Worm (Caenorhabditis elegans) whole organism, L2 larva: ENCODE measurements around the gene T18D3.1.

Experiments
- C34F6.9 ChIP-seq: fragments of 150-350 bp; optimal IDR thresholded peaks from 2 replicates; lab custom pipeline; 2014; ENCODE audit warnings: missing biosample characterization, missing genetic modification characterization
- F13H6.1 ChIP-seq: sonication (generic microtip); optimal IDR thresholded peaks from 2 replicates; lab custom pipeline; 2016; ENCODE audit warnings: missing genetic modification characterization, missing compliant biosample characterization
- ZK546.5 ChIP-seq: sonication (generic microtip); optimal IDR thresholded peaks from 2 replicates; lab custom pipeline; 2017; ENCODE audit warnings: missing biosample characterization, missing genetic modification characterization
- alr-1 ChIP-seq: fragments of 150-350 bp; optimal IDR thresholded peaks from 2 replicates; lab custom pipeline; 2014; ENCODE audit warnings: missing biosample characterization, missing genetic modification characterization
- aly-2 ChIP-seq: fragments of 150-350 bp; optimal IDR thresholded peaks from 2 replicates; lab custom pipeline; 2014; ENCODE audit warnings: missing biosample characterization, missing genetic modification characterization
- ama-1 ChIP-seq: fragments of 150-350 bp; optimal IDR thresholded peaks from 2 replicates; lab custom pipeline; 2018; ENCODE audit warnings: inconsistent platforms
- blmp-1 ChIP-seq: sonication (generic microtip); optimal IDR thresholded peaks from 2 replicates; lab custom pipeline; 2017; ENCODE audit warnings: missing genetic modification characterization, mild to moderate bottlenecking, missing compliant biosample characterization, antibody characterized with exemption, moderate library complexity; ENCODE audit not compliant: insufficient read depth
- ceh-16 ChIP-seq: fragments of 150-350 bp; optimal IDR thresholded peaks from 2 replicates; lab custom pipeline; 2014; ENCODE audit warnings: missing biosample characterization, missing genetic modification characterization
- egl-27 ChIP-seq: sonication (generic microtip); optimal IDR thresholded peaks from 3 replicates; lab custom pipeline; 2017; ENCODE audit warnings: missing biosample characterization, missing genetic modification reagents, missing genetic modification characterization
- elt-1 ChIP-seq: fragments of 150-350 bp; optimal IDR thresholded peaks from 2 replicates; lab custom pipeline; 2014; ENCODE audit warnings: missing biosample characterization, missing genetic modification characterization
- elt-3 ChIP-seq: sonication (generic microtip); optimal IDR thresholded peaks from 2 replicates; lab custom pipeline; 2017; ENCODE audit warnings: missing biosample characterization, missing genetic modification characterization
- fos-1 ChIP-seq: fragments of 150-350 bp; optimal IDR thresholded peaks from 2 replicates; lab custom pipeline; 2014; ENCODE audit warnings: missing biosample characterization, missing genetic modification characterization
- lin-11 ChIP-seq: fragments of 150-350 bp; sonication (generic microtip); optimal IDR thresholded peaks from 2 replicates; lab custom pipeline; 2014; ENCODE audit warnings: missing biosample characterization, missing genetic modification characterization, inconsistent platforms, mixed read lengths
- lsy-2 ChIP-seq, 2 experiments: fragments of 150-350 bp in 1 of 2; sonication (generic microtip) in 1 of 2; optimal IDR thresholded peaks; 2 replicates each; lab custom pipeline; 2014 to 2017; ENCODE audit warnings: missing biosample characterization in 2 of 2, missing genetic modification characterization in 2 of 2
- nhr-10 ChIP-seq: sonication (generic microtip); optimal IDR thresholded peaks from 2 replicates; lab custom pipeline; 2017; ENCODE audit warnings: missing biosample characterization, missing genetic modification characterization
- nhr-11 ChIP-seq: fragments of 150-350 bp; optimal IDR thresholded peaks from 2 replicates; lab custom pipeline; 2014; ENCODE audit warnings: missing biosample characterization, missing genetic modification characterization
- nhr-21 ChIP-seq: fragments of 150-350 bp; optimal IDR thresholded peaks from 2 replicates; lab custom pipeline; 2014; ENCODE audit warnings: missing biosample characterization, missing genetic modification characterization
- nhr-23 ChIP-seq: fragments of 150-350 bp; optimal IDR thresholded peaks from 2 replicates; lab custom pipeline; 2014; ENCODE audit warnings: missing biosample characterization, missing genetic modification reagents, missing genetic modification characterization
- nhr-237 ChIP-seq: fragments of 150-350 bp; optimal IDR thresholded peaks from 2 replicates; lab custom pipeline; 2014; ENCODE audit warnings: missing biosample characterization, missing genetic modification characterization
- nhr-25 ChIP-seq: fragments of 150-350 bp; sonication (generic microtip); optimal IDR thresholded peaks from 3 replicates; lab custom pipeline; 2014; ENCODE audit warnings: missing biosample characterization, missing genetic modification characterization
- sma-9 ChIP-seq, 2 experiments: fragments of 150-350 bp in 1 of 2; sonication (generic microtip) in 1 of 2; optimal IDR thresholded peaks; 2 replicates each; lab custom pipeline; 2014 to 2016; ENCODE audit warnings: missing genetic modification characterization in 2 of 2, mild to moderate bottlenecking in 1 of 2, missing biosample characterization in 1 of 2, missing compliant biosample characterization in 1 of 2, missing genetic modification reagents in 1 of 2, moderate library complexity in 1 of 2
- unc-39 ChIP-seq: fragments of 150-350 bp; optimal IDR thresholded peaks from 2 replicates; lab custom pipeline; 2014; ENCODE audit warnings: missing biosample characterization, missing genetic modification characterization
- unc-55 ChIP-seq: fragments of 150-350 bp; sonication (generic microtip); optimal IDR thresholded peaks from 3 replicates; lab custom pipeline; 2014; ENCODE audit warnings: missing biosample characterization, missing genetic modification reagents, missing genetic modification characterization
- unc-62 ChIP-seq: fragments of 150-350 bp; optimal IDR thresholded peaks from 2 replicates; lab custom pipeline; 2014; ENCODE audit warnings: missing biosample characterization, missing genetic modification reagents, missing genetic modification characterization
- zag-1 ChIP-seq: fragments of 150-350 bp; optimal IDR thresholded peaks from 2 replicates; lab custom pipeline; 2014; ENCODE audit warnings: missing biosample characterization, missing genetic modification characterization
- ztf-1 ChIP-seq: fragments of 200-800 bp; sonication (Bioruptor generic); conservative IDR thresholded peaks from 2 replicates; pipeline ENCODE4 v1.3.6; 2022; ENCODE audit warnings: missing genetic modification characterization, missing compliant biosample characterization
- ztf-4 ChIP-seq: fragments of 150-350 bp; optimal IDR thresholded peaks from 2 replicates; lab custom pipeline; 2014; ENCODE audit warnings: missing biosample characterization, missing genetic modification characterization

T18D3.1 gene

DNA sequence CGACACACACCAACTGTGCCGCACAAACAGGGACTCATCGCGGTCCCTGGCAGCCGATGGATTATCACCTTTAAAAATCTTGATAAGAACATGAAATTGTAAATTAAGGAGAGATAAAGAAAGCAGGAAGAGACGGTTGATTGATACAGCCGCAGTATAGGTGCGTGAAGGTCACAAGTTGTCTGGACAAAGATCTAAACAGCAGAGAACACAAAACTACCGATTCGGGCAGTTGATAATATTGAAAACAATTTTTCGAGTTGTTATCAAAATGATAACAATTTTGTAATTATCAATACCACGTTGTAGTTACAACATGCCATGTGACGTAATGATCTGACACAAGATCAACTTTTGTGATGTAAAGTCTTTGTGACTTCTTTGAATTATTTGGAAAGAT lies 46.2 kb downstream of the T18D3.1 start (continued):
- no peak for TF ChIP-seq ztf-1 (GFP tag; lab: Robert Waterston, UW)
- TF ChIP-seq ztf-4, result peak; percentile 19
- peak; percentile 85 for TF ChIP-seq fos-1
- peak; percentile 93 for TF ChIP-seq nhr-25 (tag; lab: Kevin White, UChicago)
- peak; percentile 79 for TF ChIP-seq F13H6.1 (tag; lab: Kevin White, UChicago)
- no peak for TF ChIP-seq nhr-10
- no peak for TF ChIP-seq elt-3
- TF ChIP-seq ceh-16 (tag; lab: Kevin White, UChicago), result peak; percentile 90
- no peak for TF ChIP-seq aly-2 (tag; lab: Kevin White, UChicago)
- no peak for TF ChIP-seq nhr-237 (tag; lab: Kevin White, UChicago)
- TF ChIP-seq blmp-1 (tag; lab: Kevin White, UChicago), result peak; percentile 79
- no peak for TF ChIP-seq unc-39 (tag; lab: Kevin White, UChicago)
- no peak for TF ChIP-seq unc-62 (GFP tag; lab: Kevin White, UChicago)
- TF ChIP-seq sma-9 (GFP tag; optimal IDR thresholded peaks at IDR 0.05; lab: Kevin White, UChicago), result peak; percentile 98
- no peak for TF ChIP-seq sma-9 (tag; optimal IDR thresholded peaks at IDR 0.05; lab: Kevin White, UChicago)
- TF ChIP-seq ZK546.5 (tag; lab: Kevin White, UChicago), result no peak
- TF ChIP-seq egl-27, result peak; percentile 90
- no peak for TF ChIP-seq unc-55 (GFP tag; lab: Kevin White, UChicago)

DNA sequence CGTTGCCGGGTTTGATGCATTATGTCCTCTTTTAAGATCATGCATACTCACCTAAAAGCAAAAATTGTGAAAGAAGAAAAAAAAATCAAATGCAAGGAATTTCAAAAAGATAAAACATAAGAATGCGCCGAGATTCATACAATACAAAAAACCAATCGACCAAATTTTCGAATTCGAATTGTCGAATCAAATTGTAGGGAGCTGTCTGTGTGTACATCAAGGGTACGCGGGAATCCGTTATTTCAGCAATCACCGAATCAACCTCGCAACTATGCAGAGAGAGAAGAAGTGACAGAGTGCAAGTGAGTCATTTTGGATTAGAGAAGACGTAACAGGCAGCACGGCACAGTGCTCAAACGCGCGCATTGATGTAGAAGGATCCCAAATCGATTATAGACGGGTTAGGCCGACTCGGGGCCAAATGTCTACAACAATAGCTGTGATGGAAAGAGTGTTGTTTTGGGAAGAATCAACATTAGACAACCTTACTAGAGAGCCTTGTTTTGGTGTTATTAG lies 48.8 kb downstream of the T18D3.1 start, which contains the start of gene sdz-19:
sdz-19 (minus strand) TSS at position 51 of the 516 bp plus-strand sequence.
- TF ChIP-seq nhr-11 (tag; lab: Kevin White, UChicago), result no peak
- TF ChIP-seq nhr-25 (tag; lab: Kevin White, UChicago), result no peak
- TF ChIP-seq ama-1 (lab: Kevin White, UChicago), result no peak
- no peak for TF ChIP-seq C34F6.9 (tag; lab: Kevin White, UChicago)
- no peak for TF ChIP-seq F13H6.1 (tag; lab: Kevin White, UChicago)
- no peak for TF ChIP-seq zag-1 (tag; lab: Kevin White, UChicago)
- TF ChIP-seq alr-1, result no peak
- no peak for TF ChIP-seq nhr-21 (tag; lab: Kevin White, UChicago)
- TF ChIP-seq ztf-4, result no peak
- no peak for TF ChIP-seq elt-1 (tag; lab: Kevin White, UChicago)
- TF ChIP-seq lin-11 (tag; lab: Kevin White, UChicago), result no peak
- TF ChIP-seq unc-55 (GFP tag; lab: Kevin White, UChicago), result no peak
- TF ChIP-seq nhr-237 (tag; lab: Kevin White, UChicago), result no peak
- no peak for TF ChIP-seq nhr-23
- TF ChIP-seq lsy-2 (tag; optimal IDR thresholded peaks at IDR 0.05; lab: Kevin White, UChicago), result no peak
- no peak for TF ChIP-seq sma-9 (GFP tag; optimal IDR thresholded peaks at IDR 0.05; lab: Kevin White, UChicago)
- no peak for TF ChIP-seq sma-9 (tag; optimal IDR thresholded peaks at IDR 0.05; lab: Kevin White, UChicago)
